Worm (Caenorhabditis elegans) whole organism, L3 larva: ENCODE measurements around the gene T28A11.17.

Experiments used
- ZK546.5 ChIP-seq: sonication (generic microtip); optimal IDR thresholded peaks from 2 replicates; lab custom pipeline; 2017; ENCODE audit warnings: missing biosample characterization, missing genetic modification characterization
- ama-1 ChIP-seq: fragments of 150-350 bp; optimal IDR thresholded peaks from 2 replicates; lab custom pipeline; 2018
- elt-2 ChIP-seq: sonication (generic microtip); optimal IDR thresholded peaks from 2 replicates; lab custom pipeline; 2016; ENCODE audit warnings: missing genetic modification reagents, mild to moderate bottlenecking, missing genetic modification characterization, missing compliant biosample characterization
- elt-3 ChIP-seq, 3 experiments: fragments of 150-350 bp in 1 of 3; sonication (generic microtip) in 2 of 3; optimal IDR thresholded peaks; 2 replicates in 2 of 3; 4 replicates in 1 of 3; lab custom pipeline; 2014 to 2017; ENCODE audit warnings: missing biosample characterization in 3 of 3, missing genetic modification characterization in 3 of 3
- hmg-11 ChIP-seq: sonication (generic microtip); optimal IDR thresholded peaks from 2 replicates; lab custom pipeline; 2016; ENCODE audit warnings: missing genetic modification characterization, missing compliant biosample characterization
- mml-1 ChIP-seq: fragments of 150-350 bp; sonication (generic microtip); optimal IDR thresholded peaks from 3 replicates; lab custom pipeline; 2014; ENCODE audit warnings: missing biosample characterization, missing genetic modification characterization
- nhr-76 ChIP-seq: fragments of 150-350 bp; sonication (generic microtip); optimal IDR thresholded peaks from 5 replicates; lab custom pipeline; 2014; ENCODE audit warnings: missing biosample characterization, missing genetic modification characterization
- pha-4 ChIP-seq: fragments of 150-350 bp; optimal IDR thresholded peaks from 2 replicates; lab custom pipeline; 2014; ENCODE audit warnings: missing biosample characterization, missing genetic modification reagents, missing genetic modification characterization
- snpc-4 ChIP-seq: fragments of 150-350 bp; optimal IDR thresholded peaks from 2 replicates; lab custom pipeline; 2014; ENCODE audit warnings: missing biosample characterization, missing genetic modification characterization
- unc-39 ChIP-seq: sonication (generic microtip); optimal IDR thresholded peaks from 4 replicates; lab custom pipeline; 2017; ENCODE audit warnings: missing biosample characterization, missing genetic modification characterization
- ztf-11 ChIP-seq: fragments of 150-350 bp; optimal IDR thresholded peaks from 2 replicates; lab custom pipeline; 2014; ENCODE audit warnings: missing biosample characterization, missing genetic modification characterization

DNA sequence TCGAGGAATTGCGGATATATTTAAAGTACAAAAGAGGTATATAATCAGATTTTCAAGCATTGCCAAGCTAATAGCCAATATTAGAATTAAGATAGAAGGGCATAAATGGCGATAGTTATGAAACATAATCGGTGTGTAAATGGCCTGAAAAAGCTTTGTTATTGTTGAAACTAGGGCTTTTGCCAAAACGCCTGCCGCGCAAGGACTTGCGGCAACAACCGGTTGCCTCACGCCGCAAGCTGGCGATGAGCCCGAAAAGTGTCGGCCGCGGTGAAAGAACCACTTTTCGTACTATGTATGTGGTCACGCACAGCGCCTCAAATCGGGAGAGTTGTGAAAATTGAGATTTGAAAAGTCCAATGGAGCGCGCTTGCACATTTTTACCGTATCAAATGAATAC, 33.3 kb upstream of the T28A11.17 start:
- TF ChIP-seq snpc-4 (tag; lab: Kevin White, UChicago) (no peak), ztf-11 (tag; lab: Kevin White, UChicago) (no peak), hmg-11 (tag; lab: Kevin White, UChicago) (no peak), unc-39 (tag; lab: Kevin White, UChicago) (no peak), elt-3 (tag; optimal IDR thresholded peaks at IDR 0.05; lab: Kevin White, UChicago) (no peak), nhr-76 (tag; lab: Kevin White, UChicago) (no peak), pha-4 (tag; lab: Kevin White, UChicago) (no peak), ama-1 (lab: Kevin White, UChicago) (no peak), ZK546.5 (no peak), elt-2 (tag; lab: Kevin White, UChicago) (no peak), mml-1 (tag; lab: Kevin White, UChicago) (no peak)
